Worm (Caenorhabditis elegans) whole organism, early embryonic: ENCODE data around the gene nuo-5.

Experiments used
- ceh-13 ChIP-seq: fragments of 200-800 bp; sonication (Bioruptor generic); optimal IDR thresholded peaks from 2 replicates; lab custom pipeline; 2018; ENCODE audit warnings: mild to moderate bottlenecking, missing genetic modification characterization, missing compliant biosample characterization
- flt-1 ChIP-seq: fragments of 200-800 bp; sonication (Bioruptor generic); IDR thresholded peaks from 2 replicates; pipeline ENCODE4 v1.3.6; 2022; ENCODE audit warnings: missing genetic modification characterization, missing compliant biosample characterization

DNA sequence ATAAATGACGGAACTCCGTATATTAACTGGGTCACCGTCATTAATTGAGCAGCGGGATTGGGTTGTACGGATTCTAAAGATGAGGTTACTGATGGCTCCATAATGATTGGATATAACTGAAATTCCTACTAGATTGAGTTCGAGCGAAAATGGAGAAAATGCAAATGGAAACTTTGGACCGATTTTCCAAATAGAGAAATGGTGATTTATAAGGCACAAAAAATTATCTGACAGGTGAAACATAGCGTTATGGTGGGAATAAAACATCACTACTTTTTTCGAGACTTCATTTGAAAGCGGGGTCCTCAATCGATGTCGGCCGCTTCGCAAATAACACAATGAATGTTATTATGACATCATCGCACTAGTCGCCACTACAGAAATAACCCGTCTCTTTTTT is 23.8 kb downstream of the nuo-5 start, which contains the start of gene srg-60:
- no peak for TF ChIP-seq flt-1 (GFP tag; lab: Robert Waterston, UW)
- TF ChIP-seq ceh-13 (GFP tag; lab: Kevin White, UChicago) = no peak
